Worm (Caenorhabditis elegans) whole organism, late embryonic: ENCODE results near the gene Y57G11C.14.

Experiments
- C08G9.2 ChIP-seq: sonication (generic microtip); optimal IDR thresholded peaks from 2 replicates; lab custom pipeline; 2016; ENCODE audit warnings: mild to moderate bottlenecking, missing genetic modification characterization, moderate library complexity, missing compliant biosample characterization
- K09A11.1 ChIP-seq: sonication (generic microtip); optimal IDR thresholded peaks from 2 replicates; lab custom pipeline; 2017; ENCODE audit warnings: antibody characterized with exemption, mild to moderate bottlenecking, missing genetic modification characterization, missing compliant biosample characterization; ENCODE audit not compliant: insufficient read depth
- Y22D7AL.16 ChIP-seq: sonication (generic microtip); optimal IDR thresholded peaks from 2 replicates; lab custom pipeline; 2016; ENCODE audit warnings: missing genetic modification characterization, missing compliant biosample characterization
- ahr-1 ChIP-seq: sonication (generic microtip); optimal IDR thresholded peaks from 2 replicates; lab custom pipeline; 2016; ENCODE audit warnings: missing genetic modification characterization, missing compliant biosample characterization
- ceh-14 ChIP-seq: sonication (generic microtip); optimal IDR thresholded peaks from 2 replicates; lab custom pipeline; 2016; ENCODE audit warnings: missing genotype, missing genetic modification characterization, missing compliant biosample characterization
- ceh-18 ChIP-seq: sonication (generic microtip); optimal IDR thresholded peaks from 2 replicates; lab custom pipeline; 2016; ENCODE audit warnings: missing genetic modification characterization, missing compliant biosample characterization
- ceh-31 ChIP-seq: sonication (generic microtip); optimal IDR thresholded peaks from 2 replicates; lab custom pipeline; 2016; ENCODE audit warnings: missing genetic modification characterization, missing compliant biosample characterization
- ceh-45 ChIP-seq: fragments of 200-800 bp; sonication (Bioruptor generic); IDR thresholded peaks from 2 replicates; pipeline ENCODE4 v1.3.6; 2022; ENCODE audit warnings: missing genetic modification reagents, missing genetic modification characterization, missing compliant biosample characterization
- ceh-6 ChIP-seq: fragments of 200-800 bp; sonication (Bioruptor generic); optimal IDR thresholded peaks from 2 replicates; lab custom pipeline; 2018; ENCODE audit warnings: mild to moderate bottlenecking, missing genetic modification characterization, missing compliant biosample characterization
- ceh-9 ChIP-seq: sonication (generic microtip); optimal IDR thresholded peaks from 2 replicates; lab custom pipeline; 2016; ENCODE audit warnings: mild to moderate bottlenecking, missing genetic modification characterization, inconsistent platforms, missing compliant biosample characterization
- elt-2 ChIP-seq: sonication (generic microtip); optimal IDR thresholded peaks from 2 replicates; lab custom pipeline; 2016; ENCODE audit warnings: missing genetic modification reagents, missing genetic modification characterization, missing compliant biosample characterization
- elt-4 ChIP-seq: sonication (generic microtip); optimal IDR thresholded peaks from 2 replicates; lab custom pipeline; 2016; ENCODE audit warnings: missing genetic modification characterization, missing compliant biosample characterization
- fax-1 ChIP-seq: sonication (generic microtip); optimal IDR thresholded peaks from 2 replicates; lab custom pipeline; 2016; ENCODE audit warnings: missing genotype, missing genetic modification characterization, missing compliant biosample characterization
- fkh-10 ChIP-seq: fragments of 150-350 bp; optimal IDR thresholded peaks from 2 replicates; lab custom pipeline; 2014; ENCODE audit warnings: missing biosample characterization, missing genetic modification reagents, missing genetic modification characterization
- gmeb-2 ChIP-seq: sonication (generic microtip); optimal IDR thresholded peaks from 2 replicates; lab custom pipeline; 2016; ENCODE audit warnings: missing genetic modification characterization, inconsistent platforms, missing compliant biosample characterization
- hlh-13 ChIP-seq: fragments of 200-800 bp; sonication (Bioruptor generic); optimal IDR thresholded peaks from 2 replicates; lab custom pipeline; 2018; ENCODE audit warnings: mild to moderate bottlenecking, missing genetic modification characterization, missing compliant biosample characterization
- hlh-15 ChIP-seq: sonication (generic microtip); optimal IDR thresholded peaks from 2 replicates; lab custom pipeline; 2016; ENCODE audit warnings: missing genetic modification characterization, missing compliant biosample characterization
- hlh-8 ChIP-seq: sonication (generic microtip); optimal IDR thresholded peaks from 2 replicates; lab custom pipeline; 2016; ENCODE audit warnings: missing genotype, missing genetic modification characterization, missing compliant biosample characterization
- nfya-1 ChIP-seq: sonication (generic microtip); optimal IDR thresholded peaks from 2 replicates; lab custom pipeline; 2017; ENCODE audit warnings: missing genetic modification characterization, mild to moderate bottlenecking, missing compliant biosample characterization, antibody characterized with exemption, moderate library complexity
- pat-9 ChIP-seq: fragments of 200-800 bp; sonication (Bioruptor generic); optimal IDR thresholded peaks from 2 replicates; lab custom pipeline; 2018; ENCODE audit warnings: mild to moderate bottlenecking, missing genetic modification characterization, moderate library complexity, missing compliant biosample characterization
- pax-1 ChIP-seq: fragments of 150-350 bp; optimal IDR thresholded peaks from 2 replicates; lab custom pipeline; 2014; ENCODE audit warnings: missing biosample characterization, missing genetic modification characterization
- pqm-1 ChIP-seq: sonication (generic microtip); optimal IDR thresholded peaks from 2 replicates; lab custom pipeline; 2016; ENCODE audit warnings: missing genetic modification characterization, missing compliant biosample characterization
- ref-2 ChIP-seq: sonication (generic microtip); optimal IDR thresholded peaks from 2 replicates; lab custom pipeline; 2016; ENCODE audit warnings: missing genetic modification characterization, missing compliant biosample characterization
- sox-4 ChIP-seq: sonication (generic microtip); optimal IDR thresholded peaks from 2 replicates; lab custom pipeline; 2017; ENCODE audit warnings: mild to moderate bottlenecking, missing genetic modification characterization, inconsistent platforms, missing compliant biosample characterization
- tbx-2 ChIP-seq: sonication (generic microtip); optimal IDR thresholded peaks from 2 replicates; lab custom pipeline; 2016; ENCODE audit warnings: missing genetic modification characterization, missing compliant biosample characterization
- tbx-7 ChIP-seq: sonication (generic microtip); optimal IDR thresholded peaks from 2 replicates; lab custom pipeline; 2016; ENCODE audit warnings: missing genotype, missing genetic modification characterization, missing compliant biosample characterization
- ttx-3 ChIP-seq: sonication (generic microtip); optimal IDR thresholded peaks from 2 replicates; lab custom pipeline; 2016; ENCODE audit warnings: missing genetic modification reagents, missing genetic modification characterization, missing compliant biosample characterization
- unc-42 ChIP-seq: sonication (generic microtip); optimal IDR thresholded peaks from 2 replicates; lab custom pipeline; 2016; ENCODE audit warnings: missing genotype, missing genetic modification characterization, missing compliant biosample characterization
- unc-55 ChIP-seq: sonication (generic microtip); optimal IDR thresholded peaks from 2 replicates; lab custom pipeline; 2017; ENCODE audit warnings: missing biosample characterization, missing genetic modification reagents, missing genetic modification characterization
- zip-5 ChIP-seq: sonication (generic microtip); optimal IDR thresholded peaks from 2 replicates; lab custom pipeline; 2016; ENCODE audit warnings: missing genetic modification characterization, missing compliant biosample characterization

The Y57G11C.14 gene

ce11 chrIV:14795918-14796488, 3.1 kb upstream of the Y57G11C.14 start, which contains the start of gene coq-3:
coq-3 (minus strand) TSS chrIV:14796324.
- no peak for TF ChIP-seq hlh-13

DNA sequence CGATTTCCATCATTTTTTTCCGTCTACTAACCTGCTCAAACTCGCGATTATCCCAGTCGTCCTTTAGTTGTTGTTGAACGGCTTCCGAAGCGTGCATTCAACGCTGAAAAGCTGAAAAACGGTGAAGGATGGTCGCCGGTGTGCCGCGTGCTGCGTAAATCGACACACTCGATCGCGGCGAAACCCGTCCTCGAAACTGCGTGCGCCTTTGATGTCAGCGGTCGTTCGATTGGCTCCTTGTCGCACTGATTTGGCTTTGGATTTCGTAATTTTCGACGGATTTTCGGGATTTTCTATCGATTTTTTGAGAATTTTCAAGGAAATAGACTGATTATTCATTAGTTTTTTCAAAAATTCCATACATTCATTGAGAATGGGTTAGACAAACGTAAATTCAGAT, 1.8 kb upstream of the Y57G11C.14 start, which contains the start of the genes Y57G11C.1147 and nuo-3:
Gene Y57G11C.1147 (minus strand): TSS at position 161 of the 400 bp plus-strand sequence.
Gene nuo-3 (minus strand): TSS at position 191 of the 400 bp plus-strand sequence.
- TF ChIP-seq nfya-1 (tag; lab: Kevin White, UChicago), result peak; percentile 16
- no peak for TF ChIP-seq ahr-1 (tag; lab: Kevin White, UChicago)

- TF ChIP-seq elt-4, result no peak
- TF ChIP-seq ceh-6 (GFP tag; lab: Kevin White, UChicago), result no peak
- TF ChIP-seq C08G9.2 (tag; lab: Kevin White, UChicago), result no peak
- TF ChIP-seq ceh-14 (tag; lab: Kevin White, UChicago), result no peak
- TF ChIP-seq pat-9 (tag; lab: Kevin White, UChicago), result no peak
- TF ChIP-seq ref-2, result no peak
- TF ChIP-seq K09A11.1 (tag; lab: Kevin White, UChicago), result no peak
- TF ChIP-seq pax-1 (tag; lab: Kevin White, UChicago), result no peak
- no peak for TF ChIP-seq ttx-3 (tag; lab: Kevin White, UChicago)
- TF ChIP-seq ceh-18 (tag; lab: Kevin White, UChicago), result no peak
- no peak for TF ChIP-seq fax-1 (tag; lab: Kevin White, UChicago)
- TF ChIP-seq hlh-15 (tag; lab: Kevin White, UChicago), result no peak
- TF ChIP-seq ceh-45 (GFP tag; lab: Robert Waterston, UW), result no peak
- no peak for TF ChIP-seq sox-4
- TF ChIP-seq Y22D7AL.16 (tag; lab: Kevin White, UChicago), result no peak
- no peak for TF ChIP-seq tbx-2 (tag; lab: Kevin White, UChicago)
- TF ChIP-seq, all 69 proteins: peak for 0
Measured at ce11 chrIV:14797849-14798248, 1.3 kb upstream of the Y57G11C.14 start, which contains the start of gene arl-8. arl-8 (plus strand) TSS chrIV:14798149.

- TF ChIP-seq tbx-7 (no peak), nfya-1 (tag; lab: Kevin White, UChicago) (peak; percentile 68), unc-55 (GFP tag; lab: Kevin White, UChicago) (no peak)
Measured at ce11 chrIV:14800931-14801330, 1.8 kb downstream of the Y57G11C.14 start.

DNA sequence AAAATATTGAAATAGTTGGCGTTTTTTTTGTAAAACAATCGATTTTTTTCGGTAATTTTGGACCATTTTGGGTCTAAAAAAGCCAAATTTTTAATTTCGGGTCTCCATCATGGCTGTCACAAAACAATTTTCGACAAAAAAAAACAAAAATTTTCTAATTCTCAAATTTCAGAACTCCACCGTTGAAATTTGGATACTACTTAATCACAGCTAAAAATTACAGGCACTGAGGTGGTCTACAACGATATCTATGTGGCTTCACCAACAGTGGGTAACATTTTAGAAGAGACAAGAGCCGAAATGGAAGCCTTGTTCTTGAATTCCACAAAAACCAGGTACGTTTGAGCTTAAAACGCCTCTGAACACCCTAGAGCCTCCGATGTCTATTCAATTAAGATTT, 3.2 kb downstream of the Y57G11C.14 start, which contains the start of gene Y57G11C.1142:
Gene Y57G11C.1142 (plus strand): TSS at position 301 of the 400 bp plus-strand sequence.
- TF ChIP-seq unc-42 (tag; lab: Kevin White, UChicago) (no peak), Y22D7AL.16 (tag; lab: Kevin White, UChicago) (no peak), fkh-10 (GFP tag; lab: Kevin White, UChicago) (no peak), zip-5 (no peak), pqm-1 (tag; lab: Kevin White, UChicago) (no peak), gmeb-2 (tag; lab: Kevin White, UChicago) (no peak), hlh-8 (tag; lab: Kevin White, UChicago) (no peak), ceh-9 (tag; lab: Kevin White, UChicago) (no peak), elt-2 (tag; lab: Kevin White, UChicago) (no peak), ttx-3 (tag; lab: Kevin White, UChicago) (no peak), ceh-31 (tag; lab: Kevin White, UChicago) (no peak)

DNA sequence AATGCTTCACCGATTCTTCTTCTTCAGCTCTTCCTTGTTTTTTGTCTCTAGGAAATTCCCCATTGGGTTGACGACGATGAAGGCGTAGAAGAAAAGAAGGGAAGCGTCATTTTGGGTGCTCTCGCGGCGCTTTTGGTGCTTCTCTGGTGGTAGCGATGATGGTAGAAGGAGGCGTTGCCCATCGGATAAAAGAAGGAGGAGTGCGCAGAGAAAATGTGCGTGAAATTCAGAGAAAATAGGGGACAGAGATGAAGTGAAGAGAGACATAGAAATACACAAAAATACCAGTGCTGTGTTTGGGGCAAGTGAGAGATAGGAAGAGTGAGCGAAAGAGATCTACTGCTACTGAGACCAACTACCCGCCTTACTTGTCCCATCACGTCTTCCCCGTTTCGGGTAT, 7.8 kb downstream of the Y57G11C.14 start, which contains the start of gene oig-5:
Gene oig-5 (plus strand): TSS at position 301 of the 400 bp plus-strand sequence.
- TF ChIP-seq ceh-31 (tag; lab: Kevin White, UChicago) (peak; percentile 9), elt-4 (no peak)
- TF ChIP-seq, all 69 proteins: peak for 1
